Worm (Caenorhabditis elegans) whole organism, midembryonic: ENCODE results near the gene pas-7.

ENCODE experiments used
- flt-1 ChIP-seq: fragments of 200-800 bp; sonication (Bioruptor generic); IDR thresholded peaks from 2 replicates; pipeline ENCODE4 v1.3.6; 2022; ENCODE audit warnings: missing genetic modification characterization, missing compliant biosample characterization
- med-1 ChIP-seq: sonication (generic microtip); optimal IDR thresholded peaks from 2 replicates; lab custom pipeline; 2017; ENCODE audit warnings: missing genetic modification characterization, mild to moderate bottlenecking, missing compliant biosample characterization, antibody characterized with exemption, missing genetic modification reagents; ENCODE audit not compliant: insufficient read depth
- tab-1 ChIP-seq: fragments of 200-800 bp; sonication (Bioruptor generic); IDR thresholded peaks from 2 replicates; pipeline ENCODE4 v1.3.6; 2022; ENCODE audit warnings: missing genetic modification characterization, missing compliant biosample characterization

- TF ChIP-seq tab-1 (GFP tag; lab: Robert Waterston, UW) (no peak), med-1 (GFP tag; lab: Kevin White, UChicago) (no peak), flt-1 (GFP tag; lab: Robert Waterston, UW) (no peak)
Observed at ce11 chrII:10116690-10117089, 17.0 kb upstream of the pas-7 start.
